Fruit fly (Drosophila melanogaster) whole organism, embryonic: Measurements from ENCODE around the gene CG43689.

ENCODE experiments used
- Antp ChIP-seq: fragments of 200-800 bp; sonication (Bioruptor generic); optimal IDR thresholded peaks from 3 replicates; lab custom pipeline; 2016; ENCODE audit warnings: missing biosample characterization, missing genetic modification characterization
- Bgb ChIP-seq: fragments of 200-800 bp; sonication (Bioruptor generic); IDR thresholded peaks from 2 replicates; pipeline ENCODE4 v1.3.6; 2022; ENCODE audit warnings: missing biosample characterization, missing genetic modification characterization; ENCODE audit not compliant: partially characterized antibody
- CG10267 ChIP-seq: fragments of 200-800 bp; sonication (Bioruptor generic); optimal IDR thresholded peaks from 2 replicates; lab custom pipeline; 2018; ENCODE audit warnings: missing biosample characterization, mild to moderate bottlenecking, missing genetic modification characterization, moderate library complexity
- CG10462 ChIP-seq: fragments of 200-800 bp; sonication (Bioruptor generic); optimal IDR thresholded peaks from 2 replicates; lab custom pipeline; 2016; ENCODE audit warnings: missing biosample characterization, missing genetic modification characterization
- CG11456 ChIP-seq: fragments of 200-800 bp; sonication (Bioruptor generic); IDR thresholded peaks from 3 replicates; pipeline ENCODE4 v1.3.6; 2022; ENCODE audit warnings: missing biosample characterization, missing genetic modification characterization
- CG12104 ChIP-seq: fragments of 200-800 bp; sonication (Bioruptor generic); optimal IDR thresholded peaks from 3 replicates; lab custom pipeline; 2016; ENCODE audit warnings: missing biosample characterization, missing genetic modification characterization
- CG12659 ChIP-seq: fragments of 200-800 bp; sonication (Bioruptor generic); optimal IDR thresholded peaks from 3 replicates; lab custom pipeline; 2017; ENCODE audit warnings: mild to moderate bottlenecking, missing biosample characterization, missing genetic modification reagents, missing genetic modification characterization
- CG13296 ChIP-seq: fragments of 200-800 bp; sonication (Bioruptor generic); optimal IDR thresholded peaks from 3 replicates; lab custom pipeline; 2018; ENCODE audit warnings: missing biosample characterization, mild to moderate bottlenecking, missing genetic modification characterization
- CG13775 ChIP-seq: fragments of 200-800 bp; sonication (Bioruptor generic); optimal IDR thresholded peaks from 3 replicates; lab custom pipeline; 2017; ENCODE audit warnings: missing biosample characterization, mild to moderate bottlenecking, missing genetic modification characterization
- CG14014 ChIP-seq: fragments of 200-800 bp; sonication (Bioruptor generic); IDR thresholded peaks from 2 replicates; pipeline ENCODE4 v1.3.6; 2022; ENCODE audit warnings: missing biosample characterization, missing genetic modification characterization
- CG14441 ChIP-seq: fragments of 200-800 bp; sonication (Bioruptor generic); IDR thresholded peaks from 2 replicates; pipeline ENCODE4 v1.3.6; 2022; ENCODE audit warnings: missing biosample characterization, missing genetic modification characterization
- CG15269 ChIP-seq: fragments of 200-800 bp; sonication (Bioruptor generic); optimal IDR thresholded peaks from 2 replicates; lab custom pipeline; 2018; ENCODE audit warnings: missing biosample characterization, mild to moderate bottlenecking, missing genetic modification characterization, moderate library complexity
- CG1647 ChIP-seq: fragments of 200-800 bp; sonication (Bioruptor generic); optimal IDR thresholded peaks from 3 replicates; lab custom pipeline; 2016; ENCODE audit warnings: missing biosample characterization, missing genetic modification characterization
- CG18619 ChIP-seq: fragments of 200-800 bp; sonication (Bioruptor generic); optimal IDR thresholded peaks from 3 replicates; lab custom pipeline; 2017; ENCODE audit warnings: missing biosample characterization, mild to moderate bottlenecking, missing genetic modification characterization
- CG2199 ChIP-seq: fragments of 200-800 bp; sonication (Bioruptor generic); IDR thresholded peaks from 3 replicates; pipeline ENCODE4 v1.3.6; 2022; ENCODE audit warnings: missing biosample characterization, missing genetic modification characterization
- CG2875 ChIP-seq: fragments of 200-800 bp; sonication (Bioruptor generic); optimal IDR thresholded peaks from 2 replicates; lab custom pipeline; 2017; ENCODE audit warnings: missing biosample characterization, mild to moderate bottlenecking, missing genetic modification characterization, missing genetic modification reagents
- CG31365 ChIP-seq: fragments of 200-800 bp; sonication (Bioruptor generic); optimal IDR thresholded peaks from 2 replicates; lab custom pipeline; 2018; ENCODE audit warnings: missing biosample characterization, mild to moderate bottlenecking, missing genetic modification characterization
- CG33557 ChIP-seq: fragments of 200-800 bp; sonication (Bioruptor generic); optimal IDR thresholded peaks from 2 replicates; lab custom pipeline; 2019; ENCODE audit warnings: missing biosample characterization, mild to moderate bottlenecking, missing genetic modification characterization, moderate library complexity
- CG8089 ChIP-seq: fragments of 200-800 bp; sonication (Bioruptor generic); optimal IDR thresholded peaks from 3 replicates; lab custom pipeline; 2016; ENCODE audit warnings: missing biosample characterization, missing genetic modification characterization
- CG8924 ChIP-seq: fragments of 200-800 bp; optimal IDR thresholded peaks from 3 replicates; lab custom pipeline; 2019; ENCODE audit warnings: missing biosample characterization, mild to moderate bottlenecking, missing genetic modification characterization, moderate library complexity
- CG9437 ChIP-seq: fragments of 200-800 bp; sonication (Bioruptor generic); optimal IDR thresholded peaks from 2 replicates; lab custom pipeline; 2018; ENCODE audit warnings: missing biosample characterization, mild to moderate bottlenecking, missing genetic modification characterization
- CG9797 ChIP-seq: fragments of 200-800 bp; sonication (Bioruptor generic); optimal IDR thresholded peaks from 3 replicates; lab custom pipeline; 2018; ENCODE audit warnings: missing biosample characterization, mild to moderate bottlenecking, missing genetic modification characterization
- CG9932 ChIP-seq: fragments of 200-800 bp; sonication (Bioruptor generic); IDR thresholded peaks from 2 replicates; pipeline ENCODE4 v1.3.6; 2022; ENCODE audit warnings: missing biosample characterization, missing genetic modification characterization
- Chrac-16 ChIP-seq: fragments of 200-800 bp; sonication (Bioruptor generic); optimal IDR thresholded peaks from 3 replicates; lab custom pipeline; 2016; ENCODE audit warnings: missing biosample characterization, missing genetic modification characterization
- Hand ChIP-seq: fragments of 200-800 bp; sonication (Bioruptor generic); optimal IDR thresholded peaks from 2 replicates; lab custom pipeline; 2017; ENCODE audit warnings: mild to moderate bottlenecking, missing biosample characterization, missing genetic modification reagents, missing genetic modification characterization
- Hr51 ChIP-seq, 2 experiments: fragments of 200-800 bp; sonication (Bioruptor generic); optimal IDR thresholded peaks; 2 replicates in 1 of 2; 3 replicates in 1 of 2; lab custom pipeline; 2016 to 2018; ENCODE audit warnings: missing biosample characterization in 2 of 2, missing genetic modification characterization in 2 of 2, mild to moderate bottlenecking in 1 of 2, moderate library complexity in 1 of 2
- Kr ChIP-seq: fragments of 200-800 bp; sonication (Bioruptor generic); optimal IDR thresholded peaks from 2 replicates; lab custom pipeline; 2017; ENCODE audit warnings: missing biosample characterization, mild to moderate bottlenecking, missing genetic modification characterization
- Meics ChIP-seq: fragments of 200-800 bp; sonication (Bioruptor generic); optimal IDR thresholded peaks from 2 replicates; lab custom pipeline; 2017; ENCODE audit warnings: missing biosample characterization, mild to moderate bottlenecking, missing genetic modification characterization
- Nf-YB ChIP-seq: fragments of 200-800 bp; sonication (Bioruptor generic); optimal IDR thresholded peaks from 3 replicates; lab custom pipeline; 2019; ENCODE audit warnings: missing biosample characterization, mild to moderate bottlenecking, missing genetic modification characterization, moderate library complexity
- Sin3A ChIP-seq: fragments of >200 bp; optimal IDR thresholded peaks from 2 replicates; lab custom pipeline; 2018
- amos ChIP-seq: fragments of 200-800 bp; sonication (Bioruptor generic); IDR thresholded peaks from 2 replicates; pipeline ENCODE4 v1.3.6; 2022; ENCODE audit warnings: missing biosample characterization, missing genetic modification characterization; ENCODE audit not compliant: partially characterized antibody
- dmrt11E ChIP-seq: fragments of 200-800 bp; sonication (Bioruptor generic); optimal IDR thresholded peaks from 3 replicates; lab custom pipeline; 2018; ENCODE audit warnings: missing biosample characterization, mild to moderate bottlenecking, missing genetic modification characterization, moderate library complexity
- gfzf ChIP-seq: fragments of 200-800 bp; sonication (Bioruptor generic); optimal IDR thresholded peaks from 2 replicates; lab custom pipeline; 2016; ENCODE audit warnings: missing biosample characterization, mild to moderate bottlenecking, missing genetic modification characterization, moderate library complexity
- jigr1 ChIP-seq: fragments of 200-800 bp; sonication (Bioruptor generic); IDR thresholded peaks from 3 replicates; pipeline ENCODE4 v1.3.6; 2022; ENCODE audit warnings: missing biosample characterization, missing genetic modification characterization
- kay ChIP-seq: fragments of 200-800 bp; sonication (Bioruptor generic); optimal IDR thresholded peaks from 2 replicates; lab custom pipeline; 2016; ENCODE audit warnings: missing biosample characterization, missing genetic modification characterization
- ken ChIP-seq: fragments of 200-800 bp; sonication (Bioruptor generic); IDR thresholded peaks from 3 replicates; pipeline ENCODE4 v1.3.6; 2022; ENCODE audit warnings: missing biosample characterization, missing genetic modification characterization
- lola ChIP-seq, 3 experiments: fragments of >200 bp in 2 of 3; fragments of 200-800 bp in 1 of 3; sonication (Bioruptor generic) in 1 of 3; optimal IDR thresholded peaks; 2 replicates each; lab custom pipeline; 2017 to 2019; ENCODE audit warnings: missing biosample characterization in 3 of 3, missing genetic modification characterization in 3 of 3, mild to moderate bottlenecking in 1 of 3, moderate library complexity in 1 of 3
- odd ChIP-seq: fragments of 200-800 bp; sonication (Bioruptor generic); optimal IDR thresholded peaks from 2 replicates; lab custom pipeline; 2017; ENCODE audit warnings: missing biosample characterization, mild to moderate bottlenecking, missing genetic modification characterization
- prd ChIP-seq, 3 experiments: fragments of >200 bp in 2 of 3; fragments of 200-800 bp in 1 of 3; sonication (Bioruptor generic) in 1 of 3; optimal IDR thresholded peaks in 2 of 3; IDR thresholded peaks in 1 of 3; 2 replicates in 2 of 3; 3 replicates in 1 of 3; pipeline versions ENCODE4 v1.3.6 to Lab custom; 2017 to 2022; ENCODE audit warnings: missing biosample characterization in 1 of 3, missing genetic modification characterization in 1 of 3
- pzg ChIP-seq: fragments of 200-800 bp; sonication (Bioruptor generic); optimal IDR thresholded peaks from 3 replicates; lab custom pipeline; 2018; ENCODE audit warnings: missing biosample characterization, mild to moderate bottlenecking, missing genetic modification characterization, moderate library complexity
- row ChIP-seq: fragments of 200-800 bp; sonication (Bioruptor generic); IDR thresholded peaks from 3 replicates; pipeline ENCODE4 v1.3.6; 2022; ENCODE audit warnings: missing biosample characterization, missing genetic modification characterization
- schlank ChIP-seq: fragments of 200-800 bp; sonication (Bioruptor generic); optimal IDR thresholded peaks from 2 replicates; lab custom pipeline; 2018; ENCODE audit warnings: missing biosample characterization, mild to moderate bottlenecking, missing genetic modification characterization
- sisA ChIP-seq: fragments of 200-800 bp; sonication (Bioruptor generic); IDR thresholded peaks from 2 replicates; pipeline ENCODE4 v1.3.6; 2022; ENCODE audit warnings: missing biosample characterization, missing genetic modification characterization
- so ChIP-seq: fragments of 200-800 bp; sonication (Bioruptor generic); IDR thresholded peaks from 3 replicates; pipeline ENCODE4 v1.3.6; 2022; ENCODE audit warnings: missing biosample characterization, missing genetic modification characterization
- sob ChIP-seq: fragments of 200-800 bp; sonication (Bioruptor generic); IDR thresholded peaks from 2 replicates; pipeline ENCODE4 v1.3.6; 2022; ENCODE audit warnings: missing biosample characterization, missing genetic modification characterization
- ssp ChIP-seq: fragments of 200-800 bp; sonication (Bioruptor generic); IDR thresholded peaks from 2 replicates; pipeline ENCODE4 v1.3.6; 2022; ENCODE audit warnings: missing biosample characterization, missing genetic modification characterization
- unpg ChIP-seq: fragments of 200-800 bp; sonication (Bioruptor generic); optimal IDR thresholded peaks from 3 replicates; lab custom pipeline; 2018; ENCODE audit warnings: missing biosample characterization, mild to moderate bottlenecking, missing genetic modification characterization, moderate library complexity
- wek ChIP-seq: fragments of 200-800 bp; sonication (Bioruptor generic); optimal IDR thresholded peaks from 3 replicates; lab custom pipeline; 2018; ENCODE audit warnings: missing biosample characterization, mild to moderate bottlenecking, missing genetic modification characterization, moderate library complexity
- zf30C ChIP-seq: fragments of 200-800 bp; sonication (Bioruptor generic); optimal IDR thresholded peaks from 3 replicates; lab custom pipeline; 2018; ENCODE audit warnings: missing biosample characterization, mild to moderate bottlenecking, missing genetic modification characterization

The CG43689 gene

dm6 chrX:4105830-4106233 lies 30.3 kb downstream of the CG43689 start, which contains the start of gene cib (continued):
- no peak for TF ChIP-seq jigr1 (GFP tag; lab: Robert Waterston, UW)
- TF ChIP-seq CG12659 (GFP tag; lab: Kevin White, UChicago) = peak; percentile 81
- TF ChIP-seq amos (GFP tag; lab: Robert Waterston, UW) = peak; percentile 90
- peak; percentile 32 for TF ChIP-seq CG13296 (GFP tag; lab: Kevin White, UChicago)
- no peak for TF ChIP-seq CG10462 (GFP tag; lab: Kevin White, UChicago)
- no peak for TF ChIP-seq Hand (GFP tag; lab: Kevin White, UChicago)
- TF ChIP-seq CG9932 = peak; percentile 54
- peak; percentile 77 for TF ChIP-seq CG10267 (tag; lab: Kevin White, UChicago)
- TF ChIP-seq CG1647 = no peak
- TF ChIP-seq CG8089 = peak; percentile 6
- peak; percentile 99 for TF ChIP-seq pzg (GFP tag; lab: Kevin White, UChicago)
- TF ChIP-seq Chrac-16 (GFP tag; lab: Kevin White, UChicago) = no peak
- TF ChIP-seq odd (GFP tag; lab: Kevin White, UChicago) = no peak
- no peak for TF ChIP-seq schlank
- peak; percentile 12 for TF ChIP-seq Hr51 (GFP tag; optimal IDR thresholded peaks at IDR 0.05; lab: Kevin White, UChicago)
- TF ChIP-seq prd (optimal IDR thresholded peaks at IDR 0.05; lab: Kevin White, UChicago) = no peak
- peak; percentile 36; the same call in 1 of the 3 replicates for TF ChIP-seq prd (GFP tag; IDR thresholded peaks at IDR 0.05; lab: Robert Waterston, UW)
- TF ChIP-seq CG15269 = peak; percentile 31
- TF ChIP-seq sisA (GFP tag; lab: Robert Waterston, UW) = no peak
- peak; percentile 99 for TF ChIP-seq gfzf (GFP tag; lab: Kevin White, UChicago)
- TF ChIP-seq ssp (GFP tag; lab: Robert Waterston, UW) = peak; percentile 23; the same call in 1 of the 2 replicates
- TF ChIP-seq Antp (GFP tag; lab: Kevin White, UChicago) = peak; percentile 10
- peak; percentile 28 for TF ChIP-seq CG8924 (tag; lab: Kevin White, UChicago)
- peak; percentile 98 for TF ChIP-seq CG9797 (GFP tag; lab: Kevin White, UChicago)
- peak; percentile 15 for TF ChIP-seq Meics (GFP tag; lab: Kevin White, UChicago)
- TF ChIP-seq sob (GFP tag; lab: Robert Waterston, UW) = peak; percentile 63
- no peak for TF ChIP-seq CG12104 (GFP tag; lab: Kevin White, UChicago)
- TF ChIP-seq CG14441 (GFP tag; lab: Robert Waterston, UW) = no peak
- TF ChIP-seq so (GFP tag; lab: Robert Waterston, UW) = peak; percentile 60; the same call in 2 of the 3 replicates
- TF ChIP-seq Kr = no peak
- TF ChIP-seq wek (GFP tag; lab: Kevin White, UChicago) = peak; percentile 5
- 0 out of 3 replicates have a peak, but pooled peaks have one; percentile 39 for TF ChIP-seq ken (GFP tag; lab: Robert Waterston, UW)
- TF ChIP-seq zf30C (GFP tag; lab: Kevin White, UChicago) = peak; percentile 20
- TF ChIP-seq kay (GFP tag; lab: Kevin White, UChicago) = no peak
- TF ChIP-seq CG2875 = peak; percentile 22
- TF ChIP-seq row = peak; percentile 77
- TF ChIP-seq Sin3A (lab: Kevin White, UChicago) = peak; percentile 17
- TF ChIP-seq CG9437 (GFP tag; lab: Kevin White, UChicago) = no peak
- peak; percentile 11 for TF ChIP-seq CG31365 (tag; lab: Kevin White, UChicago)
- peak; percentile 89 for TF ChIP-seq Bgb (GFP tag; lab: Robert Waterston, UW)
- peak; percentile 34 for TF ChIP-seq Nf-YB (GFP tag; lab: Kevin White, UChicago)
- 0 out of 3 replicates have a peak, but pooled peaks have one; percentile 34 for TF ChIP-seq CG11456
- peak; percentile 22 for TF ChIP-seq unpg (GFP tag; lab: Kevin White, UChicago)
- TF ChIP-seq CG13775 (GFP tag; lab: Kevin White, UChicago) = no peak
- no peak for TF ChIP-seq dmrt11E (tag; lab: Kevin White, UChicago)
- TF ChIP-seq CG2199 (GFP tag; lab: Robert Waterston, UW) = no peak
- peak; percentile 9 for TF ChIP-seq CG18619 (GFP tag; lab: Kevin White, UChicago)
- TF ChIP-seq CG14014 (GFP tag; lab: Robert Waterston, UW) = peak; percentile 28; the same call in 1 of the 2 replicates
- no peak for TF ChIP-seq lola (GFP tag; optimal IDR thresholded peaks at IDR 0.05; lab: Kevin White, UChicago)
- peak; percentile 31 for TF ChIP-seq CG33557 (GFP tag; lab: Kevin White, UChicago)
